Worm (Caenorhabditis elegans) whole organism, midembryonic: Measurements from ENCODE around the gene C03H5.5.

ENCODE experiments used
- flt-1 ChIP-seq: fragments of 200-800 bp; sonication (Bioruptor generic); IDR thresholded peaks from 2 replicates; pipeline ENCODE4 v1.3.6; 2022; ENCODE audit warnings: missing genetic modification characterization, missing compliant biosample characterization
- med-1 ChIP-seq: sonication (generic microtip); optimal IDR thresholded peaks from 2 replicates; lab custom pipeline; 2017; ENCODE audit warnings: missing genetic modification characterization, mild to moderate bottlenecking, missing compliant biosample characterization, antibody characterized with exemption, missing genetic modification reagents; ENCODE audit not compliant: insufficient read depth
- ref-1 ChIP-seq: fragments of 200-800 bp; sonication (Bioruptor generic); conservative IDR thresholded peaks from 2 replicates; pipeline ENCODE4 v1.3.6; 2022; ENCODE audit warnings: missing genetic modification reagents, missing genetic modification characterization, missing compliant biosample characterization
- tab-1 ChIP-seq: fragments of 200-800 bp; sonication (Bioruptor generic); IDR thresholded peaks from 2 replicates; pipeline ENCODE4 v1.3.6; 2022; ENCODE audit warnings: missing genetic modification characterization, missing compliant biosample characterization
- ztf-23 ChIP-seq: fragments of 200-800 bp; sonication (Bioruptor generic); IDR thresholded peaks from 2 replicates; pipeline ENCODE4 v1.3.6; 2022; ENCODE audit warnings: missing genetic modification reagents, missing genetic modification characterization, missing compliant biosample characterization
- ztf-29 ChIP-seq: fragments of 200-800 bp; sonication (Bioruptor generic); IDR thresholded peaks from 2 replicates; pipeline ENCODE4 v1.3.6; 2022; ENCODE audit warnings: missing genetic modification reagents, missing genetic modification characterization, missing compliant biosample characterization

- TF ChIP-seq flt-1 (GFP tag; lab: Robert Waterston, UW) (no peak), tab-1 (GFP tag; lab: Robert Waterston, UW) (no peak), med-1 (GFP tag; lab: Kevin White, UChicago) (no peak), ref-1 (no peak), ztf-23 (no peak), ztf-29 (GFP tag; lab: Robert Waterston, UW) (no peak)
Observed at ce11 chrII:401211-401610, 16.1 kb upstream of the C03H5.5 start.
